Fruit fly (Drosophila melanogaster): ENCODE results near the gene mRpL44.
A peak's percentile ranks its signal among the peaks of the same experiment; 100 is the strongest.

mRpL44 gene

dm6 chr3R:5466875-5467274 is 3.6 kb downstream of the mRpL44 start, which contains the start of gene RpL35A (continued):
- no peak for TF ChIP-seq CG4282 (GFP tag; optimal IDR thresholded peaks at IDR 0.05)
- peak; percentile 63 for TF ChIP-seq lilli (GFP tag; optimal IDR thresholded peaks at IDR 0.05)
- peak; percentile 72 for TF ChIP-seq Kr (GFP tag; optimal IDR thresholded peaks at IDR 0.05)
- peak; percentile 60 for TF ChIP-seq TFAM (GFP tag; optimal IDR thresholded peaks at IDR 0.05)
- TF ChIP-seq CG31224 (GFP tag; IDR thresholded peaks at IDR 0.05): no peak
- TF ChIP-seq Nf-YA (GFP tag; IDR thresholded peaks at IDR 0.05): peak; percentile 55; the same call in 1 of the 2 replicates
- no peak for TF ChIP-seq CG6272 (GFP tag; IDR thresholded peaks at IDR 0.05)
- no peak for TF ChIP-seq D (optimal IDR thresholded peaks at IDR 0.05)
- peak; percentile 63 for TF ChIP-seq D (GFP tag; optimal IDR thresholded peaks at IDR 0.05)
- peak; percentile 61 for TF ChIP-seq Nf-YB (GFP tag; optimal IDR thresholded peaks at IDR 0.05)
- TF ChIP-seq CG7556 (GFP tag; optimal IDR thresholded peaks at IDR 0.05): no peak
- peak; percentile 58 for TF ChIP-seq zf30C (GFP tag; optimal IDR thresholded peaks at IDR 0.05)
- no peak for TF ChIP-seq CG10959 (GFP tag; IDR thresholded peaks at IDR 0.05)
- no peak for TF ChIP-seq CG7963 (GFP tag; IDR thresholded peaks at IDR 0.05; ENCODE audit: partially characterized antibody)
- TF ChIP-seq CG11456 (GFP tag; IDR thresholded peaks at IDR 0.05): peak; percentile 77; the same call in 2 of the 3 replicates
- no peak for TF ChIP-seq inv (GFP tag; IDR thresholded peaks at IDR 0.05; ENCODE audit: partially characterized antibody)
- TF ChIP-seq Gug (GFP tag; IDR thresholded peaks at IDR 0.05): no peak
- TF ChIP-seq dmrt11E (tag; optimal IDR thresholded peaks at IDR 0.05): peak; percentile 61
- TF ChIP-seq CG17186 (GFP tag; optimal IDR thresholded peaks at IDR 0.05): peak; percentile 100
- TF ChIP-seq CG1792 (GFP tag; optimal IDR thresholded peaks at IDR 0.05): peak; percentile 45
- TF ChIP-seq CG14014 (GFP tag; IDR thresholded peaks at IDR 0.05): peak; percentile 67; the same call in 1 of the 2 replicates
- TF ChIP-seq CG6791 (GFP tag; IDR thresholded peaks at IDR 0.05; ENCODE audit: partially characterized antibody): no peak
- no peak for TF ChIP-seq CG8944 (GFP tag; optimal IDR thresholded peaks at IDR 0.05)
- no peak for TF ChIP-seq Ada2b (GFP tag; IDR thresholded peaks at IDR 0.05)
- TF ChIP-seq luna (GFP tag; optimal IDR thresholded peaks at IDR 0.05): peak; percentile 29
- peak; percentile 94 for TF ChIP-seq CG6765 (GFP tag; optimal IDR thresholded peaks at IDR 0.05)
- TF ChIP-seq dpn (GFP tag; optimal IDR thresholded peaks at IDR 0.05): peak in 1 of 2 experiments; percentile 71
- 0 out of 3 replicates have a peak, but pooled peaks have one; percentile 20 for TF ChIP-seq z (GFP tag; IDR thresholded peaks at IDR 0.05)
- TF ChIP-seq CG11723 (GFP tag; optimal IDR thresholded peaks at IDR 0.05): peak; percentile 76
- TF ChIP-seq unpg (GFP tag; optimal IDR thresholded peaks at IDR 0.05): peak; percentile 80
- TF ChIP-seq CG7271 (tag; optimal IDR thresholded peaks at IDR 0.05): peak; percentile 92
- TF ChIP-seq Ets97D (GFP tag; optimal IDR thresholded peaks at IDR 0.05): peak; percentile 99
- TF ChIP-seq HLH3B (GFP tag; IDR thresholded peaks at IDR 0.05): peak; percentile 26; the same call in 1 of the 2 replicates
- 0 out of 3 replicates have a peak, but pooled peaks have one; percentile 9 for TF ChIP-seq H15 (GFP tag; IDR thresholded peaks at IDR 0.05)
- TF ChIP-seq en (GFP tag; optimal IDR thresholded peaks at IDR 0.05): peak; percentile 57
- peak; percentile 79 for TF ChIP-seq PHDP (tag; optimal IDR thresholded peaks at IDR 0.05)
- no peak for TF ChIP-seq CG12155 (GFP tag; optimal IDR thresholded peaks at IDR 0.05)
- peak; percentile 85 for TF ChIP-seq Mes4 (GFP tag; optimal IDR thresholded peaks at IDR 0.05)
- peak; percentile 36 for TF ChIP-seq az2 (GFP tag; optimal IDR thresholded peaks at IDR 0.05)
- peak; percentile 72 for TF ChIP-seq CG4854 (GFP tag; optimal IDR thresholded peaks at IDR 0.05)
- no peak for TF ChIP-seq kay (GFP tag; optimal IDR thresholded peaks at IDR 0.05)
- TF ChIP-seq CG8089 (GFP tag; optimal IDR thresholded peaks at IDR 0.05): peak; percentile 74
- TF ChIP-seq dmrt99B (tag; optimal IDR thresholded peaks at IDR 0.05): peak; percentile 57
- TF ChIP-seq esg (GFP tag; conservative IDR thresholded peaks at IDR 0.05): no peak
- TF ChIP-seq Vsx1 (GFP tag; optimal IDR thresholded peaks at IDR 0.05): no peak
- no peak for TF ChIP-seq gt (GFP tag; IDR thresholded peaks at IDR 0.05)
- peak; percentile 67 for TF ChIP-seq ATbp (GFP tag; optimal IDR thresholded peaks at IDR 0.05)
- TF ChIP-seq HHEX (GFP tag; optimal IDR thresholded peaks at IDR 0.05): peak; percentile 89
- no peak for TF ChIP-seq HLH4C (GFP tag; IDR thresholded peaks at IDR 0.05; ENCODE audit: partially characterized antibody)
- no peak for TF ChIP-seq eve (GFP tag; optimal IDR thresholded peaks at IDR 0.05)
- no peak for TF ChIP-seq danr (GFP tag; IDR thresholded peaks at IDR 0.05)

Data from whole organism, embryonic.